In genomic region chrIV:16381933-16382591, ce11 we compare ENCODE assay signal across 5 worm cellular contexts.
A peak's percentile ranks its signal among the peaks of the same experiment; 100 is the strongest.
TF ChIP-seq lines count a peak whose summit lies in the region.

Gene Y7A9D.1, minus strand, starts transcription at chrIV:16382215.

TF ChIP-seq in whole organism, L1 larva, 84 proteins besides CTCF, POLR2A, EP300 and RAD21 (continues in another document):
- TF ChIP-seq nhr-77 (tag; optimal IDR thresholded peaks at IDR 0.05; lab: Kevin White, UChicago) (peak; percentile 76), lin-15B (tag; optimal IDR thresholded peaks at IDR 0.05; lab: Kevin White, UChicago) (no peak), fos-1 (tag; optimal IDR thresholded peaks at IDR 0.05; lab: Kevin White, UChicago) (peak; percentile 33), snu-23 (GFP tag; optimal IDR thresholded peaks at IDR 0.05; lab: Kevin White, UChicago) (peak; percentile 74), egl-13 (tag; optimal IDR thresholded peaks at IDR 0.05; lab: Kevin White, UChicago) (no peak), jun-1 (tag; optimal IDR thresholded peaks at IDR 0.05; lab: Kevin White, UChicago) (no peak), egl-27 (tag; optimal IDR thresholded peaks at IDR 0.05; lab: Kevin White, UChicago) (no peak), skn-1 (tag; optimal IDR thresholded peaks at IDR 0.05; lab: Kevin White, UChicago) (no peak), lin-35 (GFP tag; optimal IDR thresholded peaks at IDR 0.05; lab: Kevin White, UChicago) (peak in 1 of 2 experiments; percentile 43), tlp-1 (tag; optimal IDR thresholded peaks at IDR 0.05; lab: Kevin White, UChicago) (no peak), efl-3 (GFP tag; optimal IDR thresholded peaks at IDR 0.05; lab: Kevin White, UChicago) (no peak), ets-5 (GFP tag; IDR thresholded peaks at IDR 0.05; lab: Robert Waterston, UW) (no peak), nhr-11 (tag; optimal IDR thresholded peaks at IDR 0.05; lab: Kevin White, UChicago) (no peak), alr-1 (tag; optimal IDR thresholded peaks at IDR 0.05; lab: Kevin White, UChicago; ENCODE audit: borderline replicate concordance) (no peak), elt-3 (tag; optimal IDR thresholded peaks at IDR 0.05; lab: Kevin White, UChicago) (peak in 2 of 6 experiments; percentile 4 to 52), ceh-88 (GFP tag; IDR thresholded peaks at IDR 0.05; lab: Robert Waterston, UW) (peak; percentile 24; the same call in 1 of the 2 replicates), sup-37 (GFP tag; optimal IDR thresholded peaks at IDR 0.05; lab: Kevin White, UChicago) (no peak), tbx-2 (tag; optimal IDR thresholded peaks at IDR 0.05; lab: Kevin White, UChicago) (peak; percentile 56)

TF ChIP-seq in whole organism, L3 larva, 47 proteins besides CTCF, POLR2A, EP300 and RAD21 (continues in another document):
- TF ChIP-seq nhr-237 (tag; optimal IDR thresholded peaks at IDR 0.05; lab: Kevin White, UChicago) (no peak), unc-62 (GFP tag; optimal IDR thresholded peaks at IDR 0.05; lab: Kevin White, UChicago) (no peak), nhr-23 (tag; optimal IDR thresholded peaks at IDR 0.05; lab: Kevin White, UChicago) (no peak), ceh-28 (tag; optimal IDR thresholded peaks at IDR 0.05; lab: Kevin White, UChicago) (no peak), pha-4 (tag; optimal IDR thresholded peaks at IDR 0.05; lab: Kevin White, UChicago) (peak; percentile 35), elt-1 (tag; optimal IDR thresholded peaks at IDR 0.05; lab: Kevin White, UChicago) (no peak), elt-3 (tag; optimal IDR thresholded peaks at IDR 0.05; lab: Kevin White, UChicago) (no peak), unc-39 (tag; optimal IDR thresholded peaks at IDR 0.05; lab: Kevin White, UChicago) (peak; percentile 5), nhr-25 (tag; optimal IDR thresholded peaks at IDR 0.05; lab: Kevin White, UChicago) (peak; percentile 29), mml-1 (tag; optimal IDR thresholded peaks at IDR 0.05; lab: Kevin White, UChicago) (no peak), elt-2 (tag; optimal IDR thresholded peaks at IDR 0.05; lab: Kevin White, UChicago) (peak; percentile 24), skn-1 (tag; optimal IDR thresholded peaks at IDR 0.05; lab: Kevin White, UChicago) (peak; percentile 53), nhr-43 (tag; optimal IDR thresholded peaks at IDR 0.05; lab: Kevin White, UChicago; ENCODE audit: poor library complexity, severe bottlenecking) (peak; percentile 37), snpc-4 (tag; optimal IDR thresholded peaks at IDR 0.05; lab: Kevin White, UChicago) (peak; percentile 70), eor-1 (tag; optimal IDR thresholded peaks at IDR 0.05; lab: Kevin White, UChicago) (no peak), lsy-12 (tag; optimal IDR thresholded peaks at IDR 0.05; lab: Kevin White, UChicago) (no peak), egl-27 (tag; optimal IDR thresholded peaks at IDR 0.05; lab: Kevin White, UChicago) (peak; percentile 1), tbx-2 (tag; optimal IDR thresholded peaks at IDR 0.05; lab: Kevin White, UChicago) (peak; percentile 18), hmg-11 (tag; optimal IDR thresholded peaks at IDR 0.05; lab: Kevin White, UChicago) (peak; percentile 65)

TF ChIP-seq in whole organism, early embryonic, 17 proteins besides CTCF, POLR2A, EP300 and RAD21:
- TF ChIP-seq flt-1 (GFP tag; IDR thresholded peaks at IDR 0.05; lab: Robert Waterston, UW) (peak; percentile 81), hnd-1 (tag; optimal IDR thresholded peaks at IDR 0.05; lab: Kevin White, UChicago) (peak; percentile 17), B0310.2 (tag; optimal IDR thresholded peaks at IDR 0.05; lab: Kevin White, UChicago) (peak; percentile 57), F13C5.2 (tag; optimal IDR thresholded peaks at IDR 0.05; lab: Kevin White, UChicago) (peak; percentile 86), tra-4 (tag; optimal IDR thresholded peaks at IDR 0.05; lab: Kevin White, UChicago) (no peak), hmg-4 (GFP tag; optimal IDR thresholded peaks at IDR 0.05; lab: Kevin White, UChicago) (peak; percentile 95), ama-1 (optimal IDR thresholded peaks at IDR 0.05; lab: Kevin White, UChicago) (peak; percentile 68), hmbx-1 (tag; optimal IDR thresholded peaks at IDR 0.05; lab: Kevin White, UChicago) (peak; percentile 32), ceh-36 (tag; optimal IDR thresholded peaks at IDR 0.05; lab: Kevin White, UChicago) (peak; percentile 41), scrt-1 (GFP tag; IDR thresholded peaks at IDR 0.05; lab: Robert Waterston, UW) (peak; percentile 82), ceh-13 (GFP tag; optimal IDR thresholded peaks at IDR 0.05; lab: Kevin White, UChicago) (peak; percentile 47), tbx-37 (GFP tag; conservative IDR thresholded peaks at IDR 0.05; lab: Robert Waterston, UW) (peak; percentile 79), ets-7 (tag; optimal IDR thresholded peaks at IDR 0.05; lab: Kevin White, UChicago) (peak; percentile 49), tbx-11 (GFP tag; IDR thresholded peaks at IDR 0.05; lab: Robert Waterston, UW) (peak; percentile 59), aly-1 (tag; optimal IDR thresholded peaks at IDR 0.05; lab: Kevin White, UChicago) (peak; percentile 84), sea-1 (GFP tag; conservative IDR thresholded peaks at IDR 0.05; lab: Robert Waterston, UW) (peak; percentile 77), pes-1 (GFP tag; IDR thresholded peaks at IDR 0.05; lab: Robert Waterston, UW) (peak; percentile 87)
TF ChIP-seq in whole organism, early embryonic: peak in this region for 16.

TF ChIP-seq in whole organism, midembryonic, 9 proteins besides CTCF, POLR2A, EP300 and RAD21:
- TF ChIP-seq ref-1 (GFP tag; conservative IDR thresholded peaks at IDR 0.05; lab: Robert Waterston, UW) (peak; percentile 68), klf-2 (GFP tag; conservative IDR thresholded peaks at IDR 0.05; lab: Robert Waterston, UW) (0 out of 2 replicates have a peak, but pooled peaks have one; percentile 52), flt-1 (GFP tag; IDR thresholded peaks at IDR 0.05; lab: Robert Waterston, UW) (peak; percentile 90), ztf-29 (GFP tag; IDR thresholded peaks at IDR 0.05; lab: Robert Waterston, UW) (peak; percentile 77), T22C8.4 (GFP tag; IDR thresholded peaks at IDR 0.05; lab: Robert Waterston, UW) (peak; percentile 80), cog-1 (tag; optimal IDR thresholded peaks at IDR 0.05; lab: Kevin White, UChicago) (peak; percentile 78), med-1 (GFP tag; optimal IDR thresholded peaks at IDR 0.05; lab: Kevin White, UChicago; ENCODE audit: insufficient read depth) (no peak), tab-1 (GFP tag; IDR thresholded peaks at IDR 0.05; lab: Robert Waterston, UW) (peak; percentile 83), ztf-23 (GFP tag; IDR thresholded peaks at IDR 0.05; lab: Robert Waterston, UW) (peak; percentile 87)

TF ChIP-seq in whole organism, young adult, 124 proteins besides CTCF, POLR2A, EP300 and RAD21 (continues in another document):
- no peak for TF ChIP-seq dpff-1 (tag; optimal IDR thresholded peaks at IDR 0.05; lab: Kevin White, UChicago)
- TF ChIP-seq hlh-26 (GFP tag; conservative IDR thresholded peaks at IDR 0.05; lab: Robert Waterston, UW): no peak
- TF ChIP-seq tbx-9 (tag; optimal IDR thresholded peaks at IDR 0.05; lab: Kevin White, UChicago; ENCODE audit: borderline replicate concordance): no peak
- no peak for TF ChIP-seq nhr-27 (tag; optimal IDR thresholded peaks at IDR 0.05; lab: Kevin White, UChicago)
- TF ChIP-seq C17E4.6 (GFP tag; IDR thresholded peaks at IDR 0.05; lab: Robert Waterston, UW): 0 out of 2 replicates have a peak, but pooled peaks have one; percentile 36
- peak; percentile 86 for TF ChIP-seq D2030.7 (GFP tag; IDR thresholded peaks at IDR 0.05; lab: Robert Waterston, UW)
- TF ChIP-seq ccch-3 (GFP tag; optimal IDR thresholded peaks at IDR 0.05; lab: Kevin White, UChicago): no peak
- TF ChIP-seq mes-4 (tag; optimal IDR thresholded peaks at IDR 0.05; lab: Kevin White, UChicago): peak; percentile 33
- peak; percentile 81 for TF ChIP-seq F23B12.7 (tag; optimal IDR thresholded peaks at IDR 0.05; lab: Kevin White, UChicago; ENCODE audit: insufficient read depth)
- TF ChIP-seq attf-3 (GFP tag; conservative IDR thresholded peaks at IDR 0.05; lab: Robert Waterston, UW): no peak
- no peak for TF ChIP-seq cebp-1 (GFP tag; IDR thresholded peaks at IDR 0.05; lab: Robert Waterston, UW)
- TF ChIP-seq cebp-1 (tag; optimal IDR thresholded peaks at IDR 0.05; lab: Kevin White, UChicago): no peak
- no peak for TF ChIP-seq somi-1 (GFP tag; optimal IDR thresholded peaks at IDR 0.05; lab: Kevin White, UChicago)
- TF ChIP-seq ets-4 (GFP tag; optimal IDR thresholded peaks at IDR 0.05; lab: Kevin White, UChicago): no peak
- TF ChIP-seq rpc-1 (optimal IDR thresholded peaks at IDR 0.05; lab: Kevin White, UChicago): peak; percentile 74
- peak; percentile 79 for TF ChIP-seq rpc-1 (tag; optimal IDR thresholded peaks at IDR 0.05; lab: Kevin White, UChicago)
- no peak for TF ChIP-seq F57A8.1 (GFP tag; optimal IDR thresholded peaks at IDR 0.05; lab: Kevin White, UChicago)
- 0 out of 2 replicates have a peak, but pooled peaks have one; percentile 49 for TF ChIP-seq F37B4.10 (GFP tag; IDR thresholded peaks at IDR 0.05; lab: Robert Waterston, UW)
- TF ChIP-seq B0019.2 (GFP tag; conservative IDR thresholded peaks at IDR 0.05; lab: Robert Waterston, UW): no peak
- TF ChIP-seq nfyb-1 (GFP tag; IDR thresholded peaks at IDR 0.05; lab: Robert Waterston, UW): no peak; the same call in 1 of the 2 replicates
- no peak for TF ChIP-seq Y67H2A.10 (GFP tag; conservative IDR thresholded peaks at IDR 0.05; lab: Robert Waterston, UW)
- TF ChIP-seq hsf-1 (GFP tag; IDR thresholded peaks at IDR 0.05; lab: Robert Waterston, UW): peak; percentile 74
- TF ChIP-seq dpl-1 (GFP tag; optimal IDR thresholded peaks at IDR 0.05; lab: Kevin White, UChicago): no peak
- no peak for TF ChIP-seq gei-17 (GFP tag; optimal IDR thresholded peaks at IDR 0.05; lab: Kevin White, UChicago)
- TF ChIP-seq F22D6.2 (tag; optimal IDR thresholded peaks at IDR 0.05; lab: Kevin White, UChicago): no peak
- TF ChIP-seq tbp1 (GFP tag; optimal IDR thresholded peaks at IDR 0.05; lab: Kevin White, UChicago): peak; percentile 97
- no peak for TF ChIP-seq unc-62 (GFP tag; optimal IDR thresholded peaks at IDR 0.05; lab: Kevin White, UChicago)
- TF ChIP-seq F55B11.4 (tag; optimal IDR thresholded peaks at IDR 0.05; lab: Kevin White, UChicago; ENCODE audit: borderline replicate concordance, insufficient read depth): no peak
- peak; percentile 42 for TF ChIP-seq K12H6.12 (tag; optimal IDR thresholded peaks at IDR 0.05; lab: Kevin White, UChicago)
- peak; percentile 44 for TF ChIP-seq him-1 (tag; optimal IDR thresholded peaks at IDR 0.05; lab: Kevin White, UChicago)
- TF ChIP-seq lin-35 (GFP tag; optimal IDR thresholded peaks at IDR 0.05; lab: Kevin White, UChicago): peak in 1 of 3 experiments; percentile 40
- no peak for TF ChIP-seq F57C9.4 (tag; optimal IDR thresholded peaks at IDR 0.05; lab: Kevin White, UChicago)
- TF ChIP-seq mxl-1 (tag; optimal IDR thresholded peaks at IDR 0.05; lab: Kevin White, UChicago): no peak
- 0 out of 2 replicates have a peak, but pooled peaks have one; percentile 22 for TF ChIP-seq ceh-100 (GFP tag; IDR thresholded peaks at IDR 0.05; lab: Robert Waterston, UW)
- TF ChIP-seq rec-8 (tag; optimal IDR thresholded peaks at IDR 0.05; lab: Kevin White, UChicago): peak in 1 of 2 experiments; percentile 20

Comparison
In these comparisons a context has a peak if more than half of its experiments do, and no peak if none do; other contexts are left out.
1. Of the 8 proteins assayed by ChIP-seq in both whole organism, young adult and whole organism, L1 larva: peak only in whole organism, young adult: none; only in whole organism, L1 larva: dpl-1, efl-1 and unc-130; in both: nhr-90 and snpc-4; in neither: 1; mixed calls (peak in some experiments, not most) for 2.